2 worm cellular contexts compared by ENCODE assay signal in genomic region chrV:11548914-11549406, ce11.
TF ChIP-seq lines count a peak whose summit lies in the region.

F38B7.17 (minus strand) TSS chrV:11548964.
F38B7.3 (plus strand) TSS chrV:11549107.

TF ChIP-seq in whole organism, L1 larva, 84 proteins besides CTCF, POLR2A, EP300 and RAD21 (continued from another document):
- TF ChIP-seq ama-1 (optimal IDR thresholded peaks at IDR 0.05; lab: Kevin White, UChicago) (no peak), pqm-1 (tag; optimal IDR thresholded peaks at IDR 0.05; lab: Kevin White, UChicago) (no peak), skn-1 (tag; optimal IDR thresholded peaks at IDR 0.05; lab: Kevin White, UChicago) (peak; percentile 50), ceh-88 (GFP tag; IDR thresholded peaks at IDR 0.05; lab: Robert Waterston, UW) (no peak), tlp-1 (tag; optimal IDR thresholded peaks at IDR 0.05; lab: Kevin White, UChicago) (no peak), C04F5.9 (tag; optimal IDR thresholded peaks at IDR 0.05; lab: Kevin White, UChicago) (no peak), sptf-1 (tag; optimal IDR thresholded peaks at IDR 0.05; lab: Kevin White, UChicago) (no peak), efl-3 (GFP tag; optimal IDR thresholded peaks at IDR 0.05; lab: Kevin White, UChicago) (no peak), ets-5 (GFP tag; IDR thresholded peaks at IDR 0.05; lab: Robert Waterston, UW) (0 out of 2 replicates have a peak, but pooled peaks have one; percentile 64), efl-1 (optimal IDR thresholded peaks at IDR 0.05; lab: Kevin White, UChicago) (peak; percentile 72 to 77), efl-1 (GFP tag; optimal IDR thresholded peaks at IDR 0.05 in 1 of 2; lab: Kevin White, UChicago) (peak; percentile 43 to 92), lir-3 (tag; optimal IDR thresholded peaks at IDR 0.05; lab: Kevin White, UChicago; ENCODE audit: poor library complexity) (peak; percentile 43), zag-1 (tag; optimal IDR thresholded peaks at IDR 0.05; lab: Kevin White, UChicago) (no peak), ceh-82 (tag; optimal IDR thresholded peaks at IDR 0.05; lab: Kevin White, UChicago) (peak in 1 of 3 experiments; percentile 9), nhr-12 (tag; optimal IDR thresholded peaks at IDR 0.05; lab: Kevin White, UChicago) (no peak), unc-98 (GFP tag; IDR thresholded peaks at IDR 0.05; lab: Robert Waterston, UW) (no peak), C34B4.2 (tag; optimal IDR thresholded peaks at IDR 0.05; lab: Kevin White, UChicago) (no peak), elt-3 (tag; optimal IDR thresholded peaks at IDR 0.05; lab: Kevin White, UChicago) (no peak), nhr-84 (tag; optimal IDR thresholded peaks at IDR 0.05; lab: Kevin White, UChicago) (no peak), ces-1 (GFP tag; optimal IDR thresholded peaks at IDR 0.05; lab: Kevin White, UChicago) (no peak), Y116A8C.19 (tag; optimal IDR thresholded peaks at IDR 0.05; lab: Kevin White, UChicago; ENCODE audit: borderline replicate concordance) (no peak), unc-30 (tag; optimal IDR thresholded peaks at IDR 0.05; lab: Kevin White, UChicago) (no peak), fkh-10 (GFP tag; optimal IDR thresholded peaks at IDR 0.05; lab: Kevin White, UChicago) (no peak), tbx-2 (tag; optimal IDR thresholded peaks at IDR 0.05; lab: Kevin White, UChicago) (no peak), elt-2 (tag; optimal IDR thresholded peaks at IDR 0.05; lab: Kevin White, UChicago) (peak; percentile 66), rnt-1 (tag; optimal IDR thresholded peaks at IDR 0.05; lab: Kevin White, UChicago) (peak; percentile 47), egl-13 (tag; optimal IDR thresholded peaks at IDR 0.05; lab: Kevin White, UChicago) (no peak), irx-1 (tag; optimal IDR thresholded peaks at IDR 0.05; lab: Kevin White, UChicago) (no peak), sox-4 (tag; optimal IDR thresholded peaks at IDR 0.05; lab: Kevin White, UChicago) (peak; percentile 39), mef-2 (tag; optimal IDR thresholded peaks at IDR 0.05; lab: Kevin White, UChicago) (no peak), snu-23 (GFP tag; optimal IDR thresholded peaks at IDR 0.05; lab: Kevin White, UChicago) (peak; percentile 79), xbp-1 (tag; optimal IDR thresholded peaks at IDR 0.05; lab: Kevin White, UChicago) (peak; percentile 61), ceh-8 (GFP tag; optimal IDR thresholded peaks at IDR 0.05; lab: Kevin White, UChicago) (peak; percentile 56), dpl-1 (GFP tag; optimal IDR thresholded peaks at IDR 0.05; lab: Kevin White, UChicago) (peak; percentile 26 to 39 (median 34)), jun-1 (tag; optimal IDR thresholded peaks at IDR 0.05; lab: Kevin White, UChicago) (no peak), aly-2 (tag; optimal IDR thresholded peaks at IDR 0.05; lab: Kevin White, UChicago) (no peak), nhr-11 (tag; optimal IDR thresholded peaks at IDR 0.05; lab: Kevin White, UChicago) (peak; percentile 67), swsn-7 (tag; optimal IDR thresholded peaks at IDR 0.05; lab: Kevin White, UChicago) (peak; percentile 77), ceh-63 (GFP tag; optimal IDR thresholded peaks at IDR 0.05; lab: Kevin White, UChicago) (no peak), isw-1 (GFP tag; IDR thresholded peaks at IDR 0.05; lab: Robert Waterston, UW) (peak; percentile 25; the same call in 1 of the 2 replicates), lin-15B (tag; optimal IDR thresholded peaks at IDR 0.05; lab: Kevin White, UChicago) (no peak), fos-1 (tag; optimal IDR thresholded peaks at IDR 0.05; lab: Kevin White, UChicago) (peak; percentile 46), nhr-20 (tag; optimal IDR thresholded peaks at IDR 0.05; lab: Kevin White, UChicago) (peak; percentile 83), mdl-1 (tag; optimal IDR thresholded peaks at IDR 0.05; lab: Kevin White, UChicago) (peak; percentile 5 to 88), fkh-8 (tag; optimal IDR thresholded peaks at IDR 0.05; lab: Kevin White, UChicago) (peak; percentile 95), hpl-2 (GFP tag; optimal IDR thresholded peaks at IDR 0.05; lab: Kevin White, UChicago) (no peak), grh-1 (GFP tag; IDR thresholded peaks at IDR 0.05; lab: Robert Waterston, UW) (no peak), nhr-28 (tag; optimal IDR thresholded peaks at IDR 0.05; lab: Kevin White, UChicago) (no peak), fkh-4 (tag; optimal IDR thresholded peaks at IDR 0.05; lab: Kevin White, UChicago; ENCODE audit: borderline replicate concordance) (no peak), pax-3 (tag; optimal IDR thresholded peaks at IDR 0.05; lab: Kevin White, UChicago) (peak; percentile 54), C16A3.4 (tag; optimal IDR thresholded peaks at IDR 0.05; lab: Kevin White, UChicago) (no peak), zip-4 (GFP tag; optimal IDR thresholded peaks at IDR 0.05; lab: Kevin White, UChicago) (no peak), mep-1 (tag; optimal IDR thresholded peaks at IDR 0.05; lab: Kevin White, UChicago) (peak; percentile 80), nhr-237 (tag; optimal IDR thresholded peaks at IDR 0.05; lab: Kevin White, UChicago) (no peak), ztf-11 (tag; optimal IDR thresholded peaks at IDR 0.05; lab: Kevin White, UChicago) (peak in 1 of 2 experiments; percentile 2)

TF ChIP-seq in whole organism, L4 larva, 104 proteins besides CTCF, POLR2A, EP300 and RAD21 (continued from another document):
- TF ChIP-seq R02D3.7 (tag; optimal IDR thresholded peaks at IDR 0.05; lab: Kevin White, UChicago) (no peak), pha-4 (GFP tag; IDR thresholded peaks at IDR 0.05; lab: Robert Waterston, UW) (no peak), pha-4 (tag; optimal IDR thresholded peaks at IDR 0.05; lab: Kevin White, UChicago) (no peak), lsy-2 (tag; optimal IDR thresholded peaks at IDR 0.05; lab: Kevin White, UChicago) (peak in 1 of 2 experiments; percentile 61), nhr-41 (GFP tag; IDR thresholded peaks at IDR 0.05; lab: Robert Waterston, UW) (no peak), daf-16 (GFP tag; optimal IDR thresholded peaks at IDR 0.05; lab: Kevin White, UChicago) (no peak), daf-16 (tag; optimal IDR thresholded peaks at IDR 0.05; lab: Kevin White, UChicago) (peak; percentile 85), saeg-2 (GFP tag; IDR thresholded peaks at IDR 0.05; lab: Robert Waterston, UW) (no peak)
TF ChIP-seq in whole organism, L4 larva: peak in this region for 24.
